Fruit fly (Drosophila melanogaster) whole organism, embryonic: ENCODE data around the gene Trm7-32.

Experiments
- ATbp ChIP-seq: fragments of 200-800 bp; sonication (Bioruptor generic); optimal IDR thresholded peaks from 2 replicates; lab custom pipeline; 2017; ENCODE audit warnings: missing biosample characterization, mild to moderate bottlenecking, missing genetic modification characterization, missing genetic modification reagents
- Atf-2 ChIP-seq: fragments of 200-800 bp; sonication (Bioruptor generic); optimal IDR thresholded peaks from 2 replicates; lab custom pipeline; 2016; ENCODE audit warnings: missing biosample characterization, missing genetic modification characterization
- Awh ChIP-seq: fragments of 200-800 bp; sonication (Bioruptor generic); IDR thresholded peaks from 2 replicates; pipeline ENCODE4, ENCODE4 v1.3.6; 2022; ENCODE audit warnings: missing biosample characterization, missing genetic modification characterization
- CG11085 ChIP-seq: fragments of 200-800 bp; sonication (Bioruptor generic); IDR thresholded peaks from 2 replicates; pipeline ENCODE4 v1.3.6; 2022; ENCODE audit warnings: missing biosample characterization, missing genetic modification characterization
- CG12769 ChIP-seq: fragments of 200-800 bp; sonication (Bioruptor generic); optimal IDR thresholded peaks from 2 replicates; lab custom pipeline; 2019; ENCODE audit warnings: missing biosample characterization, mild to moderate bottlenecking, missing genetic modification characterization, moderate library complexity
- CG13287 ChIP-seq: fragments of 200-800 bp; sonication (Bioruptor generic); IDR thresholded peaks from 2 replicates; pipeline ENCODE4 v1.3.6; 2022; ENCODE audit warnings: missing biosample characterization, missing genetic modification characterization; ENCODE audit not compliant: partially characterized antibody
- CG13424 ChIP-seq: fragments of 200-800 bp; sonication (Bioruptor generic); optimal IDR thresholded peaks from 2 replicates; lab custom pipeline; 2019; ENCODE audit warnings: missing biosample characterization, mild to moderate bottlenecking, missing genetic modification characterization, moderate library complexity
- CG13775 ChIP-seq: fragments of 200-800 bp; sonication (Bioruptor generic); optimal IDR thresholded peaks from 3 replicates; lab custom pipeline; 2017; ENCODE audit warnings: missing biosample characterization, mild to moderate bottlenecking, missing genetic modification characterization
- CG14667 ChIP-seq: fragments of 200-800 bp; sonication (Bioruptor generic); IDR thresholded peaks from 2 replicates; pipeline ENCODE4 v1.3.6; 2022; ENCODE audit warnings: missing biosample characterization, missing genetic modification characterization
- CG14710 ChIP-seq: fragments of 200-800 bp; sonication (Bioruptor generic); optimal IDR thresholded peaks from 3 replicates; lab custom pipeline; 2019; ENCODE audit warnings: missing biosample characterization, mild to moderate bottlenecking, missing genetic modification characterization, moderate library complexity
- CG17385 ChIP-seq: fragments of 200-800 bp; sonication (Bioruptor generic); optimal IDR thresholded peaks from 3 replicates; lab custom pipeline; 2018; ENCODE audit warnings: missing biosample characterization, mild to moderate bottlenecking, missing genetic modification characterization
- CG2120 ChIP-seq: fragments of 200-800 bp; sonication (Bioruptor generic); optimal IDR thresholded peaks from 3 replicates; lab custom pipeline; 2016; ENCODE audit warnings: missing biosample characterization, missing genetic modification characterization
- CG33213 ChIP-seq: fragments of 200-800 bp; sonication (Bioruptor generic); optimal IDR thresholded peaks from 3 replicates; lab custom pipeline; 2016; ENCODE audit warnings: missing biosample characterization, missing genetic modification characterization
- CG42726 ChIP-seq: fragments of 200-800 bp; sonication (Bioruptor generic); IDR thresholded peaks from 2 replicates; pipeline ENCODE4 v1.3.6; 2022; ENCODE audit warnings: missing biosample characterization, missing genetic modification characterization; ENCODE audit not compliant: partially characterized antibody
- CG4360 ChIP-seq: fragments of 200-800 bp; sonication (Bioruptor generic); IDR thresholded peaks from 2 replicates; pipeline ENCODE4 v1.3.6; 2022; ENCODE audit warnings: missing biosample characterization, missing genetic modification characterization
- CG6689 ChIP-seq: fragments of 200-800 bp; sonication (Bioruptor generic); IDR thresholded peaks from 2 replicates; pipeline ENCODE4 v1.3.6; 2022; ENCODE audit warnings: missing biosample characterization, missing genetic modification characterization
- CG8089 ChIP-seq: fragments of 200-800 bp; sonication (Bioruptor generic); optimal IDR thresholded peaks from 3 replicates; lab custom pipeline; 2016; ENCODE audit warnings: missing biosample characterization, missing genetic modification characterization
- CG9215 ChIP-seq: fragments of 200-800 bp; sonication (Bioruptor generic); IDR thresholded peaks from 2 replicates; pipeline ENCODE4 v1.3.6; 2022; ENCODE audit warnings: missing biosample characterization, missing genetic modification characterization
- CG9727 ChIP-seq: fragments of 200-800 bp; sonication (Bioruptor generic); optimal IDR thresholded peaks from 3 replicates; lab custom pipeline; 2017; ENCODE audit warnings: missing biosample characterization, mild to moderate bottlenecking, missing genetic modification characterization
- CG9797 ChIP-seq: fragments of 200-800 bp; sonication (Bioruptor generic); optimal IDR thresholded peaks from 3 replicates; lab custom pipeline; 2018; ENCODE audit warnings: missing biosample characterization, mild to moderate bottlenecking, missing genetic modification characterization
- D19B ChIP-seq: fragments of 200-800 bp; sonication (Bioruptor generic); optimal IDR thresholded peaks from 2 replicates; lab custom pipeline; 2017; ENCODE audit warnings: missing biosample characterization, mild to moderate bottlenecking, missing genetic modification characterization
- Dad ChIP-seq: fragments of 200-800 bp; sonication (Bioruptor generic); optimal IDR thresholded peaks from 3 replicates; lab custom pipeline; 2016; ENCODE audit warnings: missing biosample characterization, missing genetic modification characterization
- Dp ChIP-seq: fragments of 200-800 bp; sonication (Bioruptor generic); optimal IDR thresholded peaks from 2 replicates; lab custom pipeline; 2018; ENCODE audit warnings: missing biosample characterization, mild to moderate bottlenecking, missing genetic modification characterization, moderate library complexity
- Dref ChIP-seq: fragments of 200-800 bp; sonication (Bioruptor generic); IDR thresholded peaks from 2 replicates; pipeline ENCODE4 v1.3.6; 2022; ENCODE audit warnings: missing biosample characterization, missing genetic modification characterization
- H15 ChIP-seq: fragments of 200-800 bp; sonication (Bioruptor generic); IDR thresholded peaks from 3 replicates; pipeline ENCODE4 v1.3.6; 2022; ENCODE audit warnings: missing biosample characterization, missing genetic modification characterization
- HHEX ChIP-seq: fragments of 200-800 bp; sonication (Bioruptor generic); optimal IDR thresholded peaks from 3 replicates; lab custom pipeline; 2017; ENCODE audit warnings: missing biosample characterization, mild to moderate bottlenecking, missing genetic modification characterization, missing genetic modification reagents
- Hmx ChIP-seq: fragments of 200-800 bp; sonication (Bioruptor generic); optimal IDR thresholded peaks from 2 replicates; lab custom pipeline; 2016; ENCODE audit warnings: missing biosample characterization, missing genetic modification characterization
- Hr39 ChIP-seq: fragments of >200 bp; optimal IDR thresholded peaks from 2 replicates; lab custom pipeline; 2017
- Oaz ChIP-seq: fragments of 200-800 bp; sonication (Bioruptor generic); IDR thresholded peaks from 2 replicates; pipeline ENCODE4 v1.3.6; 2022; ENCODE audit warnings: missing biosample characterization, missing genetic modification characterization
- Ravus ChIP-seq: fragments of 200-800 bp; sonication (Bioruptor generic); IDR thresholded peaks from 2 replicates; pipeline ENCODE4 v1.3.6; 2022; ENCODE audit warnings: missing biosample characterization, missing genetic modification characterization
- Side ChIP-seq: fragments of 200-800 bp; sonication (Bioruptor generic); optimal IDR thresholded peaks from 2 replicates; lab custom pipeline; 2016; ENCODE audit warnings: missing biosample characterization, missing genetic modification characterization
- Vsx1 ChIP-seq: fragments of 200-800 bp; sonication (Bioruptor generic); optimal IDR thresholded peaks from 2 replicates; lab custom pipeline; 2017; ENCODE audit warnings: missing biosample characterization, mild to moderate bottlenecking, missing genetic modification characterization, missing genetic modification reagents
- YL-1 ChIP-seq: fragments of 200-800 bp; sonication (Bioruptor generic); optimal IDR thresholded peaks from 3 replicates; lab custom pipeline; 2017; ENCODE audit warnings: missing biosample characterization, mild to moderate bottlenecking, missing genetic modification characterization
- amos ChIP-seq: fragments of 200-800 bp; sonication (Bioruptor generic); IDR thresholded peaks from 2 replicates; pipeline ENCODE4 v1.3.6; 2022; ENCODE audit warnings: missing biosample characterization, missing genetic modification characterization; ENCODE audit not compliant: partially characterized antibody
- bigmax ChIP-seq: fragments of 200-800 bp; sonication (Bioruptor generic); optimal IDR thresholded peaks from 2 replicates; lab custom pipeline; 2018; ENCODE audit warnings: missing biosample characterization, mild to moderate bottlenecking, missing genetic modification characterization
- btn ChIP-seq: fragments of 200-800 bp; sonication (Bioruptor generic); optimal IDR thresholded peaks from 2 replicates; lab custom pipeline; 2016; ENCODE audit warnings: missing biosample characterization, missing genetic modification characterization
- cato ChIP-seq: fragments of 200-800 bp; sonication (Bioruptor generic); optimal IDR thresholded peaks from 2 replicates; lab custom pipeline; 2016; ENCODE audit warnings: missing biosample characterization, missing genetic modification characterization, borderline replicate concordance
- dpn ChIP-seq, 2 experiments: fragments of 200-800 bp; sonication (Bioruptor generic); optimal IDR thresholded peaks; 3 replicates each; lab custom pipeline; 2016; ENCODE audit warnings: missing biosample characterization in 2 of 2, missing genetic modification characterization in 2 of 2
- gcm ChIP-seq: fragments of 200-800 bp; sonication (Bioruptor generic); optimal IDR thresholded peaks from 2 replicates; lab custom pipeline; 2019; ENCODE audit warnings: missing biosample characterization, mild to moderate bottlenecking, missing genetic modification characterization, moderate library complexity
- hth ChIP-seq: fragments of >200 bp; optimal IDR thresholded peaks from 2 replicates; lab custom pipeline; 2017; ENCODE audit warnings: inconsistent platforms
- ind ChIP-seq: fragments of 200-800 bp; sonication (Bioruptor generic); optimal IDR thresholded peaks from 3 replicates; lab custom pipeline; 2016; ENCODE audit warnings: missing biosample characterization, missing genetic modification characterization
- jigr1 ChIP-seq: fragments of 200-800 bp; sonication (Bioruptor generic); IDR thresholded peaks from 3 replicates; pipeline ENCODE4 v1.3.6; 2022; ENCODE audit warnings: missing biosample characterization, missing genetic modification characterization
- jumu ChIP-seq: fragments of 200-800 bp; sonication (Bioruptor generic); optimal IDR thresholded peaks from 3 replicates; lab custom pipeline; 2016; ENCODE audit warnings: missing biosample characterization, missing genetic modification characterization
- pfk ChIP-seq: fragments of 200-800 bp; sonication (Bioruptor generic); optimal IDR thresholded peaks from 2 replicates; lab custom pipeline; 2018; ENCODE audit warnings: missing biosample characterization, mild to moderate bottlenecking, missing genetic modification characterization, moderate library complexity
- pum ChIP-seq: fragments of 200-800 bp; sonication (Bioruptor generic); optimal IDR thresholded peaks from 2 replicates; lab custom pipeline; 2016; ENCODE audit warnings: missing biosample characterization, missing genetic modification characterization
- row ChIP-seq: fragments of 200-800 bp; sonication (Bioruptor generic); IDR thresholded peaks from 3 replicates; pipeline ENCODE4 v1.3.6; 2022; ENCODE audit warnings: missing biosample characterization, missing genetic modification characterization
- salm ChIP-seq: fragments of 200-800 bp; sonication (Bioruptor generic); optimal IDR thresholded peaks from 2 replicates; lab custom pipeline; 2018; ENCODE audit warnings: missing biosample characterization, mild to moderate bottlenecking, missing genetic modification characterization
- scrt ChIP-seq: fragments of 200-800 bp; sonication (Bioruptor generic); optimal IDR thresholded peaks from 2 replicates; lab custom pipeline; 2018; ENCODE audit warnings: missing biosample characterization, mild to moderate bottlenecking, missing genetic modification characterization, moderate library complexity
- ssp ChIP-seq: fragments of 200-800 bp; sonication (Bioruptor generic); IDR thresholded peaks from 2 replicates; pipeline ENCODE4 v1.3.6; 2022; ENCODE audit warnings: missing biosample characterization, missing genetic modification characterization
- ttk ChIP-seq: fragments of 200-800 bp; sonication (Bioruptor generic); IDR thresholded peaks from 2 replicates; pipeline ENCODE4 v2.1.2; 2022; ENCODE audit warnings: missing biosample characterization, missing genetic modification characterization
- tup ChIP-seq: fragments of 200-800 bp; sonication (Bioruptor generic); optimal IDR thresholded peaks from 2 replicates; lab custom pipeline; 2016; ENCODE audit warnings: missing biosample characterization, mild to moderate bottlenecking, missing genetic modification characterization, moderate library complexity
- wek ChIP-seq: fragments of 200-800 bp; sonication (Bioruptor generic); optimal IDR thresholded peaks from 3 replicates; lab custom pipeline; 2018; ENCODE audit warnings: missing biosample characterization, mild to moderate bottlenecking, missing genetic modification characterization, moderate library complexity

The Trm7-32 gene

DNA sequence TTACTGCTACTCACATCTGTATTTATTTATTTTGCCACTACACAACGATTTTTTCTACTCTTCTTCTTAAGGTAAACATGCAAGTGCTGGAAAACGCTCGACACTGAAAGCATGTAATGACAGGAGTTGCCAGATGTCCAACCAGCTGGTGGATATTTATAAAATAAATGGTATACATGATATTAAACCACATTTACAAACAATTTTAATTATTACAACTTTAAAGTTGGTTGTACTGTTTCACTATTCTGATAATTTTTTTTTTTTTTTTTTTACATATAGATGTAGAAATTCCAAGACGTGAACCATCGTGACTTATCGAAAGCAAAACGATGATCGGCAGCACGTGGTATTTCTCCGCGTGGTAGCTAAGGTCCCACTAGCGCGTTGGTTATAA lies 39.4 kb downstream of the Trm7-32 start, which contains the start of the genes Keap1 and kuk (continued):
- no peak for TF ChIP-seq Hmx (GFP tag; lab: Kevin White, UChicago)
- TF ChIP-seq Dref (GFP tag; lab: Robert Waterston, UW): peak; percentile 62
- peak; percentile 29 for TF ChIP-seq pfk (GFP tag; lab: Kevin White, UChicago)
- TF ChIP-seq CG9215: peak; percentile 43
- TF ChIP-seq D19B (GFP tag; lab: Kevin White, UChicago): peak; percentile 50
- peak; percentile 54 for TF ChIP-seq HHEX
- TF ChIP-seq H15: no peak
- peak; percentile 35 for TF ChIP-seq scrt (GFP tag; lab: Kevin White, UChicago)
- TF ChIP-seq CG6689: no peak
- peak; percentile 49 for TF ChIP-seq ind (GFP tag; lab: Kevin White, UChicago)
- TF ChIP-seq CG13424 (tag; lab: Kevin White, UChicago): peak; percentile 19
- peak; percentile 82 for TF ChIP-seq CG14710
- no peak for TF ChIP-seq ttk (GFP tag; lab: Robert Waterston, UW)
- TF ChIP-seq CG4360 (GFP tag; lab: Robert Waterston, UW): no peak
- TF ChIP-seq tup (GFP tag; lab: Kevin White, UChicago): peak; percentile 23
- no peak for TF ChIP-seq jigr1 (GFP tag; lab: Robert Waterston, UW)
- TF ChIP-seq gcm (GFP tag; lab: Kevin White, UChicago): no peak
- TF ChIP-seq CG2120 (GFP tag; lab: Kevin White, UChicago): peak; percentile 81
- TF ChIP-seq Awh: no peak
- TF ChIP-seq Side (GFP tag; lab: Kevin White, UChicago): no peak
- TF ChIP-seq cato (GFP tag; lab: Kevin White, UChicago): peak; percentile 21
- peak; percentile 93 for TF ChIP-seq CG9797
- TF ChIP-seq ssp (GFP tag; lab: Robert Waterston, UW): no peak
- peak; percentile 71 for TF ChIP-seq Dp (GFP tag; lab: Kevin White, UChicago)
- TF ChIP-seq jumu (GFP tag; lab: Kevin White, UChicago): peak; percentile 21
- TF ChIP-seq Oaz (GFP tag; lab: Robert Waterston, UW): no peak
- no peak for TF ChIP-seq wek (GFP tag; lab: Kevin White, UChicago)
- TF ChIP-seq hth (lab: Kevin White, UChicago): no peak
- TF ChIP-seq Hr39 (lab: Kevin White, UChicago): no peak
- TF ChIP-seq CG12769 (tag; lab: Kevin White, UChicago): no peak
- peak; percentile 43 for TF ChIP-seq Dad
- peak; percentile 84 for TF ChIP-seq CG42726 (GFP tag; lab: Robert Waterston, UW)
- TF ChIP-seq CG11085 (GFP tag; lab: Robert Waterston, UW): peak; percentile 53
- no peak for TF ChIP-seq Vsx1
- peak; percentile 24 for TF ChIP-seq CG8089 (GFP tag; lab: Kevin White, UChicago)
- no peak for TF ChIP-seq bigmax (GFP tag; lab: Kevin White, UChicago)
- TF ChIP-seq row (GFP tag; lab: Robert Waterston, UW): peak; percentile 50; the same call in 2 of the 3 replicates
- TF ChIP-seq CG17385 (GFP tag; lab: Kevin White, UChicago): peak; percentile 99
- TF ChIP-seq CG9727 (GFP tag; lab: Kevin White, UChicago): peak; percentile 41
- TF ChIP-seq CG13775 (GFP tag; lab: Kevin White, UChicago): peak; percentile 53
- TF ChIP-seq Atf-2: peak; percentile 27
- TF ChIP-seq CG33213 (GFP tag; lab: Kevin White, UChicago): peak; percentile 77
- peak; percentile 63 for TF ChIP-seq pum
- no peak for TF ChIP-seq CG14667 (GFP tag; lab: Robert Waterston, UW)
- TF ChIP-seq CG13287 (GFP tag; lab: Robert Waterston, UW): peak; percentile 91
- TF ChIP-seq dpn (GFP tag; optimal IDR thresholded peaks at IDR 0.05; lab: Kevin White, UChicago): peak; percentile 65 to 71
- TF ChIP-seq amos (GFP tag; lab: Robert Waterston, UW): peak; percentile 84
- no peak for TF ChIP-seq YL-1 (GFP tag; lab: Kevin White, UChicago)
- TF ChIP-seq ATbp (GFP tag; lab: Kevin White, UChicago): peak; percentile 24
- TF ChIP-seq btn (GFP tag; lab: Kevin White, UChicago): no peak
- TF ChIP-seq Ravus (GFP tag; lab: Robert Waterston, UW): no peak
- TF ChIP-seq salm (tag; lab: Kevin White, UChicago): no peak
